Fruit fly (Drosophila melanogaster) whole organism: ENCODE data around the gene CG3281.

Source experiments
- CG8478 ChIP-seq: fragments of >200 bp; optimal IDR thresholded peaks from 2 replicates; lab custom pipeline; 2018; ENCODE audit warnings: inconsistent platforms
- Dll ChIP-seq: fragments of >200 bp; optimal IDR thresholded peaks from 2 replicates; lab custom pipeline; 2017
- EcR ChIP-seq, 2 experiments: fragments of >200 bp; optimal IDR thresholded peaks; 2 replicates each; lab custom pipeline; 2017; ENCODE audit warnings: missing biosample characterization in 2 of 2, missing genetic modification characterization in 2 of 2, missing genetic modification reagents in 2 of 2
- pan ChIP-seq: fragments of >200 bp; optimal IDR thresholded peaks from 2 replicates; lab custom pipeline; 2017
- psq ChIP-seq: fragments of >200 bp; optimal IDR thresholded peaks from 2 replicates; lab custom pipeline; 2017
- usp ChIP-seq: fragments of >200 bp; optimal IDR thresholded peaks from 2 replicates; lab custom pipeline; 2017; ENCODE audit warnings: missing biosample characterization, missing genetic modification characterization, mixed read lengths

DNA sequence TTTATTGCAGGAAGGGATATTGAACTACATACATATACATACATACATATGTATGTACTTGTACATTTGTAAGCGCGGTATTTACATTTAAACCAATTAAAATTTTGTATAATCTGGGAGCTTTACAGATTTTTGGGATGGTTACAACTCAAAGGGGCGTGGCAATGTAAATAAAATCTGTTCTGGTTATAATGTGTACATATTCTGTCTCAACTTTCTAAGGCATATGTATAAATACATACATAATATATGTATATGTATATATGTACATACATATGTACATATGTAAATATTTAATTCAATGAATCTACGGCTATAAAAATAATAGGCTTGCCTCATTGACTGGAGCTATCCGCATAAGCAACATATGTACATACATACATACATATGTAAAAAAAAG is 5.2 kb downstream of the CG3281 start:
- TF ChIP-seq psq (lab: Kevin White, UChicago) (no peak), usp (GFP tag; lab: Kevin White, UChicago) (no peak), EcR (GFP tag; optimal IDR thresholded peaks at IDR 0.05; lab: Kevin White, UChicago) (no peak), CG8478 (lab: Kevin White, UChicago) (no peak), Dll (lab: Kevin White, UChicago) (no peak), pan (no peak)
